Fruit fly (Drosophila melanogaster) whole organism, embryonic: Measurements from ENCODE around the gene Dap160.

Experiments
- Antp ChIP-seq: fragments of 200-800 bp; sonication (Bioruptor generic); optimal IDR thresholded peaks from 3 replicates; lab custom pipeline; 2016; ENCODE audit warnings: missing biosample characterization, missing genetic modification characterization
- B-H2 ChIP-seq: fragments of 200-800 bp; sonication (Bioruptor generic); optimal IDR thresholded peaks from 2 replicates; lab custom pipeline; 2018; ENCODE audit warnings: missing biosample characterization, mild to moderate bottlenecking, missing genetic modification characterization
- BEAF-32 ChIP-seq: fragments of 200-800 bp; sonication (Bioruptor generic); optimal IDR thresholded peaks from 3 replicates; lab custom pipeline; 2017; ENCODE audit warnings: missing biosample characterization, missing genetic modification characterization, mild to moderate bottlenecking, moderate library complexity, missing genetic modification reagents
- Bgb ChIP-seq: fragments of 200-800 bp; sonication (Bioruptor generic); IDR thresholded peaks from 2 replicates; pipeline ENCODE4 v1.3.6; 2022; ENCODE audit warnings: missing biosample characterization, missing genetic modification characterization; ENCODE audit not compliant: partially characterized antibody
- CG10267 ChIP-seq: fragments of 200-800 bp; sonication (Bioruptor generic); optimal IDR thresholded peaks from 2 replicates; lab custom pipeline; 2018; ENCODE audit warnings: missing biosample characterization, mild to moderate bottlenecking, missing genetic modification characterization, moderate library complexity
- CG11504 ChIP-seq: fragments of 200-800 bp; sonication (Bioruptor generic); optimal IDR thresholded peaks from 3 replicates; lab custom pipeline; 2019; ENCODE audit warnings: missing biosample characterization, mild to moderate bottlenecking, missing genetic modification characterization, moderate library complexity
- CG12219 ChIP-seq: fragments of 200-800 bp; sonication (Bioruptor generic); optimal IDR thresholded peaks from 3 replicates; lab custom pipeline; 2018; ENCODE audit warnings: missing biosample characterization, mild to moderate bottlenecking, missing genetic modification characterization
- CG13123 ChIP-seq: fragments of 200-800 bp; sonication (Bioruptor generic); optimal IDR thresholded peaks from 2 replicates; lab custom pipeline; 2016; ENCODE audit warnings: missing biosample characterization, missing genetic modification characterization
- CG13287 ChIP-seq: fragments of 200-800 bp; sonication (Bioruptor generic); IDR thresholded peaks from 2 replicates; pipeline ENCODE4 v1.3.6; 2022; ENCODE audit warnings: missing biosample characterization, missing genetic modification characterization; ENCODE audit not compliant: partially characterized antibody
- CG13894 ChIP-seq: fragments of 200-800 bp; sonication (Bioruptor generic); optimal IDR thresholded peaks from 3 replicates; lab custom pipeline; 2018; ENCODE audit warnings: missing biosample characterization, mild to moderate bottlenecking, missing genetic modification characterization, moderate library complexity
- CG14860 ChIP-seq: fragments of 200-800 bp; sonication (Bioruptor generic); IDR thresholded peaks from 3 replicates; pipeline ENCODE4 v1.3.6; 2022; ENCODE audit warnings: missing biosample characterization, missing genetic modification characterization; ENCODE audit not compliant: partially characterized antibody
- CG15479 ChIP-seq: fragments of 200-800 bp; sonication (Bioruptor generic); optimal IDR thresholded peaks from 3 replicates; lab custom pipeline; 2019; ENCODE audit warnings: missing biosample characterization, mild to moderate bottlenecking, missing genetic modification characterization, moderate library complexity
- CG1647 ChIP-seq: fragments of 200-800 bp; sonication (Bioruptor generic); optimal IDR thresholded peaks from 3 replicates; lab custom pipeline; 2016; ENCODE audit warnings: missing biosample characterization, missing genetic modification characterization
- CG18262 ChIP-seq: fragments of 200-800 bp; optimal IDR thresholded peaks from 3 replicates; lab custom pipeline; 2019; ENCODE audit warnings: missing biosample characterization, mild to moderate bottlenecking, missing genetic modification characterization, moderate library complexity
- CG18764 ChIP-seq: fragments of 200-800 bp; sonication (Bioruptor generic); optimal IDR thresholded peaks from 3 replicates; lab custom pipeline; 2016; ENCODE audit warnings: missing biosample characterization, missing genetic modification characterization
- CG2678 ChIP-seq: fragments of 200-800 bp; sonication (Bioruptor generic); optimal IDR thresholded peaks from 3 replicates; lab custom pipeline; 2019; ENCODE audit warnings: missing biosample characterization, mild to moderate bottlenecking, missing genetic modification characterization, moderate library complexity
- CG31441 ChIP-seq: fragments of 200-800 bp; sonication (Bioruptor generic); IDR thresholded peaks from 2 replicates; pipeline ENCODE4 v1.3.6; 2022; ENCODE audit warnings: missing biosample characterization, missing genetic modification characterization
- CG4617 ChIP-seq: fragments of 200-800 bp; sonication (Bioruptor generic); optimal IDR thresholded peaks from 3 replicates; lab custom pipeline; 2016; ENCODE audit warnings: missing biosample characterization, missing genetic modification characterization, borderline replicate concordance
- CG6813 ChIP-seq: fragments of 200-800 bp; sonication (Bioruptor generic); optimal IDR thresholded peaks from 2 replicates; lab custom pipeline; 2017; ENCODE audit warnings: missing biosample characterization, missing genetic modification characterization, mild to moderate bottlenecking, moderate library complexity, missing genetic modification reagents
- CG9797 ChIP-seq: fragments of 200-800 bp; sonication (Bioruptor generic); optimal IDR thresholded peaks from 3 replicates; lab custom pipeline; 2018; ENCODE audit warnings: missing biosample characterization, mild to moderate bottlenecking, missing genetic modification characterization
- CrebB ChIP-seq: fragments of 200-800 bp; sonication (Bioruptor generic); optimal IDR thresholded peaks from 3 replicates; lab custom pipeline; 2018; ENCODE audit warnings: missing biosample characterization, mild to moderate bottlenecking, missing genetic modification characterization
- Dip3 ChIP-seq: fragments of 200-800 bp; sonication (Bioruptor generic); optimal IDR thresholded peaks from 3 replicates; lab custom pipeline; 2016; ENCODE audit warnings: missing biosample characterization, missing genetic modification characterization
- Dref ChIP-seq: fragments of 200-800 bp; sonication (Bioruptor generic); IDR thresholded peaks from 2 replicates; pipeline ENCODE4 v1.3.6; 2022; ENCODE audit warnings: missing biosample characterization, missing genetic modification characterization
- Hr3 ChIP-seq: fragments of 200-800 bp; sonication (Bioruptor generic); optimal IDR thresholded peaks from 3 replicates; lab custom pipeline; 2016; ENCODE audit warnings: missing biosample characterization, missing genetic modification characterization
- Jarid2 ChIP-seq: fragments of 200-800 bp; sonication (Bioruptor generic); optimal IDR thresholded peaks from 3 replicates; lab custom pipeline; 2017; ENCODE audit warnings: mild to moderate bottlenecking, missing biosample characterization, missing genetic modification reagents, missing genetic modification characterization
- Kr ChIP-seq: fragments of 200-800 bp; sonication (Bioruptor generic); optimal IDR thresholded peaks from 2 replicates; lab custom pipeline; 2017; ENCODE audit warnings: missing biosample characterization, mild to moderate bottlenecking, missing genetic modification characterization
- Med ChIP-seq: fragments of 200-800 bp; sonication (Bioruptor generic); peaks from one replicate; lab custom pipeline; 2016; ENCODE audit warnings: missing biosample characterization, missing genetic modification characterization, mild to moderate bottlenecking, inconsistent platforms, moderate library complexity
- Myb ChIP-seq: fragments of 200-800 bp; sonication (Bioruptor generic); optimal IDR thresholded peaks from 2 replicates; lab custom pipeline; 2016; ENCODE audit warnings: missing biosample characterization, missing genetic modification characterization
- NK7.1 ChIP-seq: fragments of 200-800 bp; sonication (Bioruptor generic); optimal IDR thresholded peaks from 3 replicates; lab custom pipeline; 2016; ENCODE audit warnings: missing biosample characterization, missing genetic modification characterization
- Nf-YC ChIP-seq: fragments of 200-800 bp; optimal IDR thresholded peaks from 3 replicates; lab custom pipeline; 2019; ENCODE audit warnings: missing biosample characterization, mild to moderate bottlenecking, missing genetic modification characterization, moderate library complexity
- PHDP ChIP-seq: fragments of 200-800 bp; sonication (Bioruptor generic); optimal IDR thresholded peaks from 3 replicates; lab custom pipeline; 2018; ENCODE audit warnings: missing biosample characterization, mild to moderate bottlenecking, missing genetic modification characterization, moderate library complexity
- Sox100B ChIP-seq: fragments of 200-800 bp; sonication (Bioruptor generic); optimal IDR thresholded peaks from 3 replicates; lab custom pipeline; 2018; ENCODE audit warnings: missing biosample characterization, mild to moderate bottlenecking, missing genetic modification characterization
- ato ChIP-seq: fragments of 200-800 bp; sonication (Bioruptor generic); IDR thresholded peaks from 2 replicates; pipeline ENCODE4 v1.3.6; 2022; ENCODE audit warnings: missing biosample characterization, missing genetic modification characterization; ENCODE audit not compliant: partially characterized antibody
- bsh ChIP-seq, 2 experiments: fragments of 200-800 bp; sonication (Bioruptor generic); optimal IDR thresholded peaks; 2 replicates each; lab custom pipeline; 2017 to 2018; ENCODE audit warnings: mild to moderate bottlenecking in 2 of 2, missing biosample characterization in 2 of 2, missing genetic modification characterization in 2 of 2, moderate library complexity in 1 of 2
- cas ChIP-seq: fragments of 200-800 bp; sonication (Bioruptor generic); IDR thresholded peaks from 2 replicates; pipeline ENCODE4 v1.3.6; 2022; ENCODE audit warnings: missing biosample characterization, missing genetic modification characterization
- cg ChIP-seq: fragments of 200-800 bp; sonication (Bioruptor generic); optimal IDR thresholded peaks from 3 replicates; lab custom pipeline; 2019; ENCODE audit warnings: missing biosample characterization, mild to moderate bottlenecking, missing genetic modification characterization, moderate library complexity
- dpn ChIP-seq, 2 experiments: fragments of 200-800 bp; sonication (Bioruptor generic); optimal IDR thresholded peaks; 3 replicates each; lab custom pipeline; 2016; ENCODE audit warnings: missing biosample characterization in 2 of 2, missing genetic modification characterization in 2 of 2
- dysf ChIP-seq: fragments of 200-800 bp; sonication (Bioruptor generic); IDR thresholded peaks from 3 replicates; pipeline ENCODE4 v1.3.6; 2022; ENCODE audit warnings: missing biosample characterization, missing genetic modification characterization
- eve ChIP-seq, 2 experiments: fragments of >200 bp; optimal IDR thresholded peaks; 2 replicates each; lab custom pipeline; 2017; ENCODE audit warnings: missing biosample characterization in 2 of 2, missing genetic modification characterization in 2 of 2
- eyg ChIP-seq: fragments of 200-800 bp; sonication (Bioruptor generic); optimal IDR thresholded peaks from 3 replicates; lab custom pipeline; 2016; ENCODE audit warnings: missing biosample characterization, missing genetic modification characterization
- grn ChIP-seq: fragments of 200-800 bp; sonication (Bioruptor generic); optimal IDR thresholded peaks from 3 replicates; lab custom pipeline; 2017; ENCODE audit warnings: missing biosample characterization, missing genetic modification characterization
- h ChIP-seq: fragments of >200 bp; optimal IDR thresholded peaks from 2 replicates; lab custom pipeline; 2017
- kay ChIP-seq: fragments of 200-800 bp; sonication (Bioruptor generic); optimal IDR thresholded peaks from 2 replicates; lab custom pipeline; 2016; ENCODE audit warnings: missing biosample characterization, missing genetic modification characterization
- peb ChIP-seq: fragments of 200-800 bp; sonication (Bioruptor generic); IDR thresholded peaks from 2 replicates; pipeline ENCODE4 v1.3.6; 2022; ENCODE audit warnings: missing biosample characterization, missing genetic modification characterization
- phol ChIP-seq: fragments of 200-800 bp; sonication (Bioruptor generic); optimal IDR thresholded peaks from 3 replicates; lab custom pipeline; 2018; ENCODE audit warnings: missing biosample characterization, mild to moderate bottlenecking, missing genetic modification characterization, moderate library complexity
- pros ChIP-seq: fragments of 200-800 bp; sonication (Bioruptor generic); optimal IDR thresholded peaks from 3 replicates; lab custom pipeline; 2019; ENCODE audit warnings: missing biosample characterization, mild to moderate bottlenecking, missing genetic modification characterization, moderate library complexity
- sd ChIP-seq: fragments of 200-800 bp; sonication (Bioruptor generic); optimal IDR thresholded peaks from 3 replicates; lab custom pipeline; 2018; ENCODE audit warnings: missing biosample characterization, mild to moderate bottlenecking, missing genetic modification characterization, moderate library complexity
- stc ChIP-seq: fragments of 200-800 bp; sonication (Bioruptor generic); IDR thresholded peaks from 2 replicates; pipeline ENCODE4 v1.3.6; 2022; ENCODE audit warnings: missing biosample characterization, missing genetic modification characterization
- stwl ChIP-seq: fragments of 200-800 bp; sonication (Bioruptor generic); optimal IDR thresholded peaks from 3 replicates; lab custom pipeline; 2018; ENCODE audit warnings: missing biosample characterization, mild to moderate bottlenecking, missing genetic modification characterization, moderate library complexity
- ttk ChIP-seq: fragments of 200-800 bp; sonication (Bioruptor generic); IDR thresholded peaks from 2 replicates; pipeline ENCODE4 v2.1.2; 2022; ENCODE audit warnings: missing biosample characterization, missing genetic modification characterization
- unc-4 ChIP-seq: fragments of 200-800 bp; sonication (Bioruptor generic); IDR thresholded peaks from 2 replicates; pipeline ENCODE4 v1.3.6; 2022; ENCODE audit warnings: missing biosample characterization, missing genetic modification characterization; ENCODE audit not compliant: partially characterized antibody

The Dap160 gene

DNA sequence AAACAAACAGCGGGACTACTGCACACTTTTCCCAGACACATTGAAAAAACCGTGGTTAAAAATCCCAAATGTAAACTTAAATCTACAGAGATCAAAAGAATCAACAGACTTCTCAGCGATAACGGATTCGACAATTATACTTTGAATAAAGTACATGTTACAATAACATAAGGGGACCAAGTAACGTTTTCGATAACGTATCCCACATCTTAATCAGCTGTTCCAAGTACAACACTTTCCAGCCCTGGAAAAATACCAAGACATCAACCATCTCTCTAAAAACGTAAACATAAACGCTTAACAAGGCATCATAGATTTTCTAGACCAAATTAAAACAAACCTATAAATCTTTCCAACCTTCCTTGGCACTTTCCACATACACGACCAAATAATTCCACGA lies 11.7 kb upstream of the Dap160 start:
- TF ChIP-seq bsh (GFP tag; optimal IDR thresholded peaks at IDR 0.05; lab: Kevin White, UChicago) (no peak), NK7.1 (GFP tag; lab: Kevin White, UChicago) (no peak), Kr (GFP tag; lab: Kevin White, UChicago) (no peak), B-H2 (GFP tag; lab: Kevin White, UChicago) (no peak), Bgb (GFP tag; lab: Robert Waterston, UW) (peak; percentile 37; the same call in 1 of the 2 replicates), Dref (GFP tag; lab: Robert Waterston, UW) (peak; percentile 52), h (no peak), BEAF-32 (GFP tag; lab: Kevin White, UChicago) (peak; percentile 29), CG10267 (peak; percentile 23), ttk (GFP tag; lab: Robert Waterston, UW) (no peak), dpn (GFP tag; optimal IDR thresholded peaks at IDR 0.05; lab: Kevin White, UChicago) (no peak), phol (tag; lab: Kevin White, UChicago) (peak; percentile 13), Sox100B (GFP tag; lab: Kevin White, UChicago) (no peak), unc-4 (GFP tag; lab: Robert Waterston, UW) (peak; percentile 49), stwl (peak; percentile 78), CrebB (tag; lab: Kevin White, UChicago) (no peak), Antp (GFP tag; lab: Kevin White, UChicago) (no peak), kay (GFP tag; lab: Kevin White, UChicago) (no peak), Hr3 (GFP tag; lab: Kevin White, UChicago) (no peak), CG9797 (GFP tag; lab: Kevin White, UChicago) (no peak), CG4617 (GFP tag; lab: Kevin White, UChicago) (peak; percentile 6), CG6813 (no peak), CG18764 (GFP tag; lab: Kevin White, UChicago) (no peak), eyg (GFP tag; lab: Kevin White, UChicago) (no peak), grn (GFP tag; lab: Kevin White, UChicago) (peak; percentile 12), CG14860 (GFP tag; lab: Robert Waterston, UW) (no peak), CG31441 (no peak), Med (GFP tag; lab: Kevin White, UChicago) (no peak), CG2678 (tag; lab: Kevin White, UChicago) (no peak), CG13287 (GFP tag; lab: Robert Waterston, UW) (peak; percentile 62), CG13123 (GFP tag; lab: Kevin White, UChicago) (no peak), cas (GFP tag; lab: Robert Waterston, UW) (no peak), peb (GFP tag; lab: Robert Waterston, UW) (no peak), CG13894 (tag; lab: Kevin White, UChicago) (peak; percentile 80), pros (peak; percentile 61), CG15479 (GFP tag; lab: Kevin White, UChicago) (no peak), Jarid2 (GFP tag; lab: Kevin White, UChicago) (no peak), dysf (GFP tag; lab: Robert Waterston, UW) (no peak), ato (no peak), eve (GFP tag; optimal IDR thresholded peaks at IDR 0.05; lab: Kevin White, UChicago) (no peak), Nf-YC (tag; lab: Kevin White, UChicago) (peak; percentile 14), Dip3 (GFP tag; lab: Kevin White, UChicago) (no peak), CG12219 (GFP tag; lab: Kevin White, UChicago) (no peak), CG1647 (GFP tag; lab: Kevin White, UChicago) (no peak), CG11504 (tag; lab: Kevin White, UChicago) (no peak), PHDP (tag; lab: Kevin White, UChicago) (no peak), Myb (GFP tag; lab: Kevin White, UChicago) (peak; percentile 78), cg (GFP tag; lab: Kevin White, UChicago) (no peak), sd (tag; lab: Kevin White, UChicago) (no peak), CG18262 (tag; lab: Kevin White, UChicago) (no peak), stc (GFP tag; lab: Robert Waterston, UW) (no peak)
